Fruit fly (Drosophila melanogaster) whole organism, wandering third instar larva: Measurements from ENCODE around the gene Acsf3.

Experiments
- Abd-B ChIP-seq: fragments of >200 bp; optimal IDR thresholded peaks from 2 replicates; lab custom pipeline; 2017; ENCODE audit warnings: missing biosample characterization, missing genetic modification characterization
- CG9705 ChIP-seq: fragments of 200-800 bp; sonication (Bioruptor generic); optimal IDR thresholded peaks from 2 replicates; lab custom pipeline; 2018; ENCODE audit warnings: missing biosample characterization, mild to moderate bottlenecking, missing genetic modification characterization
- CrebA ChIP-seq: fragments of 200-800 bp; sonication (Bioruptor generic); optimal IDR thresholded peaks from 2 replicates; lab custom pipeline; 2016; ENCODE audit warnings: missing biosample characterization, mild to moderate bottlenecking, missing genetic modification characterization, borderline replicate concordance
- Dfd ChIP-seq: fragments of >200 bp; optimal IDR thresholded peaks from 2 replicates; lab custom pipeline; 2017; ENCODE audit warnings: missing biosample characterization, missing genetic modification characterization
- Jra ChIP-seq: sonication (Bioruptor generic); optimal IDR thresholded peaks from 2 replicates; lab custom pipeline; 2016; ENCODE audit warnings: missing biosample characterization, missing genetic modification characterization
- Rel ChIP-seq, 2 experiments: fragments of 200-800 bp; sonication (Bioruptor generic) in 1 of 2; optimal IDR thresholded peaks; 2 replicates in 1 of 2; 3 replicates in 1 of 2; lab custom pipeline; 2016 to 2019; ENCODE audit warnings: mild to moderate bottlenecking in 2 of 2, missing biosample characterization in 2 of 2, missing genetic modification characterization in 2 of 2, moderate library complexity in 1 of 2
- Vsx2 ChIP-seq: fragments of 200-300, 225-300 bp; sonication (Bioruptor generic); optimal IDR thresholded peaks from 2 replicates; lab custom pipeline; 2018; ENCODE audit warnings: missing biosample characterization, missing genetic modification characterization; ENCODE audit not compliant: partially characterized antibody
- fru ChIP-seq: fragments of 200-800 bp; sonication (Bioruptor generic); optimal IDR thresholded peaks from 3 replicates; lab custom pipeline; 2016; ENCODE audit warnings: missing biosample characterization, mild to moderate bottlenecking, missing genetic modification characterization
- h ChIP-seq: fragments of 200-800 bp; sonication (Bioruptor generic); optimal IDR thresholded peaks from 3 replicates; lab custom pipeline; 2016; ENCODE audit warnings: missing biosample characterization, mild to moderate bottlenecking, missing genetic modification characterization
- lola ChIP-seq: fragments of >200 bp; optimal IDR thresholded peaks from 2 replicates; lab custom pipeline; 2017; ENCODE audit warnings: missing biosample characterization, missing genetic modification characterization
- psq ChIP-seq: fragments of 200-800 bp; sonication (Bioruptor generic); optimal IDR thresholded peaks from 3 replicates; lab custom pipeline; 2017; ENCODE audit warnings: missing biosample characterization, mild to moderate bottlenecking, missing genetic modification characterization, moderate library complexity
- sv ChIP-seq: fragments of 200-800 bp; sonication (Bioruptor generic); optimal IDR thresholded peaks from 3 replicates; lab custom pipeline; 2016; ENCODE audit warnings: missing biosample characterization, missing genetic modification characterization
- usp ChIP-seq: fragments of >200 bp; optimal IDR thresholded peaks from 2 replicates; lab custom pipeline; 2017; ENCODE audit warnings: missing biosample characterization, missing genetic modification characterization

DNA sequence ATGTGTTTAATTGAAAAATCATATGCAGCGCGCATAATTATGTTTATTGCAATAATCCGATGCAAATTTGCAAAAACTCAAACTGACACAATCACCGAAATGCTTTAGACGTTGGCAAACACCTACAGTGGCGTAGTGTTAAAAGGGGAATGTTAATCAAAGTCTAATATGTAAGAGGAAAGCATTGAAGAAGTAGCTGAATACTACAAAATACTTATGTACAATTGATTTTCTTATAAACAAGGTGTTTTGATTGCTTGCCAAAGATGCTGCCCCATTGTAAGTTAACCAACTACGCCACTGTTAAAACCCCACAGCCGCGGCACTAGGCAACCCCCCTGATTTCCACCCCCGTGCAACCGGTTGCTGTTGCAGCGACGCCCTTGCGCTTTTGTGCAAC lies 50.7 kb downstream of the Acsf3 start:
- TF ChIP-seq Dfd (no peak), Vsx2 (GFP tag; lab: Kevin White, UChicago) (no peak), CG9705 (GFP tag; lab: Kevin White, UChicago) (no peak), usp (GFP tag; lab: Kevin White, UChicago) (no peak), lola (GFP tag; lab: Kevin White, UChicago) (no peak), h (GFP tag; lab: Kevin White, UChicago) (peak; percentile 18), CrebA (GFP tag; lab: Kevin White, UChicago) (no peak), sv (GFP tag; lab: Kevin White, UChicago) (no peak), Rel (GFP tag; optimal IDR thresholded peaks at IDR 0.05; lab: Kevin White, UChicago) (no peak), Rel (tag; optimal IDR thresholded peaks at IDR 0.05; lab: Kevin White, UChicago) (no peak), Abd-B (no peak), fru (GFP tag; lab: Kevin White, UChicago) (peak; percentile 38), Jra (GFP tag; lab: Kevin White, UChicago) (no peak), psq (no peak)
